Worm (Caenorhabditis elegans) whole organism, mixed stage, embryonic: ENCODE data around the gene srg-22.

ENCODE experiments used
- bed-3 ChIP-seq: fragments of 200-800 bp; sonication (Bioruptor generic); optimal IDR thresholded peaks from 3 replicates; lab custom pipeline; 2018; ENCODE audit warnings: mild to moderate bottlenecking, missing genetic modification characterization, moderate library complexity, missing compliant biosample characterization
- blmp-1 ChIP-seq: fragments of 150-350 bp; optimal IDR thresholded peaks from 2 replicates; lab custom pipeline; 2014; ENCODE audit warnings: missing biosample characterization, missing genetic modification characterization
- ceh-43 ChIP-seq: fragments of 200-800 bp; sonication (Bioruptor generic); optimal IDR thresholded peaks from 2 replicates; lab custom pipeline; 2018; ENCODE audit warnings: mild to moderate bottlenecking, missing genetic modification characterization, moderate library complexity, missing compliant biosample characterization
- ceh-83 ChIP-seq: fragments of 200-800 bp; sonication (Bioruptor generic); optimal IDR thresholded peaks from 2 replicates; lab custom pipeline; 2018; ENCODE audit warnings: mild to moderate bottlenecking, missing genetic modification characterization, missing compliant biosample characterization
- ces-1 ChIP-seq: fragments of 150-350 bp; optimal IDR thresholded peaks from 2 replicates; lab custom pipeline; 2014; ENCODE audit warnings: missing biosample characterization, missing genetic modification reagents, missing genetic modification characterization
- drap-1 ChIP-seq: fragments of 200-800 bp; sonication (Bioruptor generic); optimal IDR thresholded peaks from 3 replicates; lab custom pipeline; 2018; ENCODE audit warnings: mild to moderate bottlenecking, missing genetic modification characterization, missing compliant biosample characterization
- elt-1 ChIP-seq: sonication (generic microtip); optimal IDR thresholded peaks from 2 replicates; lab custom pipeline; 2017; ENCODE audit warnings: missing genetic modification characterization, mild to moderate bottlenecking, missing compliant biosample characterization, antibody characterized with exemption, moderate library complexity, borderline replicate concordance; ENCODE audit not compliant: insufficient read depth
- elt-3 ChIP-seq: fragments of 150-350 bp; optimal IDR thresholded peaks from 2 replicates; lab custom pipeline; 2014; ENCODE audit warnings: missing biosample characterization, missing genetic modification characterization
- flh-1 ChIP-seq: fragments of 200-800 bp; sonication (Bioruptor generic); optimal IDR thresholded peaks from 2 replicates; lab custom pipeline; 2018; ENCODE audit warnings: mild to moderate bottlenecking, missing genetic modification characterization, moderate library complexity, missing compliant biosample characterization
- lin-32 ChIP-seq: fragments of 200-800 bp; sonication (Bioruptor generic); optimal IDR thresholded peaks from 2 replicates; lab custom pipeline; 2018; ENCODE audit warnings: mild to moderate bottlenecking, missing genetic modification characterization, missing compliant biosample characterization
- lsy-2 ChIP-seq: fragments of 150-350 bp; optimal IDR thresholded peaks from 2 replicates; lab custom pipeline; 2014; ENCODE audit warnings: missing biosample characterization, missing genetic modification characterization
- mab-5 ChIP-seq: fragments of 150-350 bp; optimal IDR thresholded peaks from 2 replicates; lab custom pipeline; 2014; ENCODE audit warnings: missing biosample characterization, missing genetic modification characterization
- mep-1 ChIP-seq: fragments of 150-350 bp; optimal IDR thresholded peaks from 2 replicates; lab custom pipeline; 2017; ENCODE audit warnings: missing biosample characterization, missing genetic modification reagents, missing genetic modification characterization, inconsistent platforms
- mls-2 ChIP-seq: sonication (generic microtip); optimal IDR thresholded peaks from 2 replicates; lab custom pipeline; 2016; ENCODE audit warnings: mild to moderate bottlenecking, missing genetic modification characterization, moderate library complexity, missing compliant biosample characterization
- nhr-12 ChIP-seq: fragments of 150-350 bp; optimal IDR thresholded peaks from 2 replicates; lab custom pipeline; 2014; ENCODE audit warnings: missing biosample characterization, missing genetic modification characterization
- nhr-2 ChIP-seq: fragments of 150-350 bp; optimal IDR thresholded peaks from 2 replicates; lab custom pipeline; 2014; ENCODE audit warnings: missing biosample characterization, missing genetic modification characterization
- nhr-237 ChIP-seq: fragments of 150-350 bp; optimal IDR thresholded peaks from 2 replicates; lab custom pipeline; 2014; ENCODE audit warnings: missing biosample characterization, missing genetic modification characterization
- nhr-28 ChIP-seq: fragments of 150-350 bp; optimal IDR thresholded peaks from 2 replicates; lab custom pipeline; 2014; ENCODE audit warnings: missing biosample characterization, missing genetic modification characterization
- nhr-76 ChIP-seq: sonication (generic microtip); optimal IDR thresholded peaks from 2 replicates; lab custom pipeline; 2017; ENCODE audit warnings: missing biosample characterization, missing genetic modification characterization
- pha-4 ChIP-seq: fragments of 150-350 bp; optimal IDR thresholded peaks from 2 replicates; lab custom pipeline; 2018; ENCODE audit warnings: missing biosample characterization, missing genetic modification reagents, missing genetic modification characterization
- sem-2 ChIP-seq: fragments of 200-800 bp; sonication (Bioruptor generic); optimal IDR thresholded peaks from 2 replicates; lab custom pipeline; 2018; ENCODE audit warnings: mild to moderate bottlenecking, missing genetic modification characterization, missing compliant biosample characterization
- snpc-4 ChIP-seq: fragments of 150-350 bp; optimal IDR thresholded peaks from 2 replicates; lab custom pipeline; 2014; ENCODE audit warnings: missing biosample characterization, missing genetic modification characterization
- sptf-1 ChIP-seq: sonication (generic microtip); optimal IDR thresholded peaks from 2 replicates; lab custom pipeline; 2017; ENCODE audit warnings: mild to moderate bottlenecking, missing genetic modification characterization, moderate library complexity, missing compliant biosample characterization
- tbx-8 ChIP-seq: fragments of 200-800 bp; sonication (Bioruptor generic); optimal IDR thresholded peaks from 2 replicates; lab custom pipeline; 2018; ENCODE audit warnings: mild to moderate bottlenecking, missing genetic modification characterization, moderate library complexity, missing compliant biosample characterization
- unc-120 ChIP-seq: sonication (generic microtip); optimal IDR thresholded peaks from 2 replicates; lab custom pipeline; 2017; ENCODE audit warnings: missing genetic modification characterization, missing compliant biosample characterization; ENCODE audit not compliant: poor library complexity, severe bottlenecking
- unc-62 ChIP-seq: fragments of 150-350 bp; optimal IDR thresholded peaks from 2 replicates; lab custom pipeline; 2014; ENCODE audit warnings: missing biosample characterization, missing genetic modification reagents, missing genetic modification characterization
- zip-8 ChIP-seq: fragments of 150-350 bp; optimal IDR thresholded peaks from 2 replicates; lab custom pipeline; 2014; ENCODE audit warnings: missing biosample characterization, missing genetic modification characterization
- ztf-11 ChIP-seq: fragments of 150-350 bp; optimal IDR thresholded peaks from 2 replicates; lab custom pipeline; 2014; ENCODE audit warnings: missing biosample characterization, missing genetic modification characterization

Gene srg-22

DNA sequence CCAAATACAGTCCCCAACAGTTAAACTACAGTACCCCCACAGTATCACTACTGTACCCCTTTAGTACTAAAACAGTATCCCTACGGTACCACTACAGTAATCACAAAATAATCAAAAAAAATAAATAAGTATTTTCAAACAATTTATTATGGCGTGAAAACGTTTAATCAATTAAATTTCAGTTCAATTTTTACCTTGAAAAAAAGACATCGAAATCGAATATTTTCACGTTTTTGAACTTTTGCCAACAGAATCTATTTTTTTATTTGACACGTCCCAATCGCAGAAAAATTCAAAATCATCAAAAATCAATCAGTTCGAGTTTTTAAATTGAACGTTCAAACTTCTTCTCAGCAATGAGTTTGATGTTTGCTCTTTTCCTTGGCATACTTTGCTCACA lies 20.7 kb upstream of the srg-22 start, which contains the start of gene clec-123:
Gene clec-123 (plus strand): TSS at position 301 of the 400 bp plus-strand sequence.
- TF ChIP-seq elt-3, result no peak
- TF ChIP-seq unc-62 (GFP tag; lab: Kevin White, UChicago), result no peak
- no peak for TF ChIP-seq nhr-28 (tag; lab: Kevin White, UChicago)
- TF ChIP-seq elt-1 (tag; lab: Kevin White, UChicago), result no peak
- no peak for TF ChIP-seq ceh-83 (GFP tag; lab: Kevin White, UChicago)
- no peak for TF ChIP-seq tbx-8
- no peak for TF ChIP-seq ces-1
- TF ChIP-seq ceh-43 (GFP tag; lab: Kevin White, UChicago), result no peak
- no peak for TF ChIP-seq mep-1 (tag; lab: Kevin White, UChicago)
- no peak for TF ChIP-seq nhr-237 (tag; lab: Kevin White, UChicago)
- no peak for TF ChIP-seq zip-8 (tag; lab: Kevin White, UChicago)
- no peak for TF ChIP-seq ztf-11 (tag; lab: Kevin White, UChicago)
- no peak for TF ChIP-seq lsy-2
- TF ChIP-seq flh-1, result no peak
- TF ChIP-seq snpc-4 (tag; lab: Kevin White, UChicago), result no peak
- no peak for TF ChIP-seq sem-2 (GFP tag; lab: Kevin White, UChicago)
- TF ChIP-seq mls-2 (tag; lab: Kevin White, UChicago), result no peak
- TF ChIP-seq drap-1 (GFP tag; lab: Kevin White, UChicago), result no peak
- no peak for TF ChIP-seq mab-5 (tag; lab: Kevin White, UChicago)
- TF ChIP-seq, all 35 proteins: peak for 0

DNA sequence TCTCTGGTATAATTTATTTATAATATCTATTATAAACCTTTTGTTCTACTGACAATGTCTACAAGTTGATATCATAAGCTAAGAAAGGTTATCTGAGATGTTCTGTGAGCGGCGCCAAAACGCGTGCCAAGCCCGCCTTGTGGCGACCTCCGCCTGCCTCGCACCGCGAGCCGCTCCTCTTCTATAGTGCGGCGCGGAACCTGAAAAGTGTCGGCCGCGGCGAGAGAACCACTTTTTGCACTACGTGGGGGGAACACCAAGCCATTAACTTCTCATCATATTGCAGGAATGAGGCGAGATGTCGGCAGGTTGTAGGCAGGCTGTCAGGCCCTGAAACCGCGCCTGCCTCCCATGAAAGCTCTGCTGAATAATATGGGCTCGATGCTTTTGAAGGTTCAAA lies 20.0 kb upstream of the srg-22 start:
- TF ChIP-seq lin-32 (GFP tag; lab: Kevin White, UChicago), result no peak
- no peak for TF ChIP-seq pha-4 (tag; lab: Kevin White, UChicago)
- no peak for TF ChIP-seq nhr-12 (tag; lab: Kevin White, UChicago)
- no peak for TF ChIP-seq sptf-1 (tag; lab: Kevin White, UChicago)
- no peak for TF ChIP-seq ces-1
- TF ChIP-seq elt-1 (tag; lab: Kevin White, UChicago), result no peak

DNA sequence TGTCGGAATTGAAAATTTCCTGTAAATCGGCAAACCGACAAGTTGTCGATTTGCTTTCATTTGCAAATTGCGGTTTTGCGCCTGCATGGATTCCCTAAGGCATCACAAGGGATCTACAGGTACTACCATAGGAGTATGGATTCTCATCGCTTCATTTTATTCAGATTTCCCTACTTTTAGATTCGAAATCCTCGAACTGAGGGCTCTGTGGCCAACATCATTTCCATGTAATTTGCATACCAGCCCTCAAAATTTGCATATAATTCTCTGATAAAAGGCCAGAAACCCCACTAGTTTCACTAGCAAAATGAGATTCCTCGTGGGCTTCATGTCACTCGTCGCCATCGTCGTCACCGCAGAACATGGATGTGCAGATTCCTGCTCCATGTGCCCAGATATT lies 19.1 kb upstream of the srg-22 start, which contains the start of gene Y25C1A.2:
Gene Y25C1A.2 (plus strand): TSS at position 301 of the 400 bp plus-strand sequence.
- TF ChIP-seq mep-1 (tag; lab: Kevin White, UChicago) (no peak), bed-3 (GFP tag; lab: Kevin White, UChicago) (no peak), mab-5 (tag; lab: Kevin White, UChicago) (no peak), drap-1 (GFP tag; lab: Kevin White, UChicago) (no peak), nhr-28 (tag; lab: Kevin White, UChicago) (no peak), blmp-1 (tag; lab: Kevin White, UChicago) (no peak), pha-4 (tag; lab: Kevin White, UChicago) (no peak), nhr-2 (tag; lab: Kevin White, UChicago) (no peak), unc-120 (tag; lab: Kevin White, UChicago) (no peak), snpc-4 (tag; lab: Kevin White, UChicago) (no peak)
- TF ChIP-seq, all 35 proteins: peak for 0

DNA sequence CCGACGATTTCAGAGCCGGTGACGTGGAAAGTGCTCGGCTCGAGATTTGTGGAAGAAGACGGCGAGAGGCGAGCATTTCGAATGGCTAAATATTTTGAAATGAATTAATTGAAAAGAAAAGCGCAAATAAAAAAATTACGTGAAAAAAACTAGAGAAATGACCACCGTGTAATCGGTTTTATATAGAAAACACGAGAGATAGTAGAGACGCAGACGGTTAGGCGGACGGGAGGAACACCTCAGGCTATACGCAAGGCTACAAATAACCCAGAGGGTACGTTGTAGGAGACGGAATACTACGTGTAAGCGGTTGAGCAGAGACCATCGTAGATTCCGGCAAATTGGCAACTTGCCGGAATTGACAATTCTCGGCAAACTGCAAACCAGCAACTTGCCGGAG lies 17.9 kb upstream of the srg-22 start, which contains the start of gene Y25C1A.13:
Gene Y25C1A.13 (minus strand): TSS at position 101 of the 400 bp plus-strand sequence.
- TF ChIP-seq nhr-237 (tag; lab: Kevin White, UChicago) (no peak), sem-2 (GFP tag; lab: Kevin White, UChicago) (no peak)

DNA sequence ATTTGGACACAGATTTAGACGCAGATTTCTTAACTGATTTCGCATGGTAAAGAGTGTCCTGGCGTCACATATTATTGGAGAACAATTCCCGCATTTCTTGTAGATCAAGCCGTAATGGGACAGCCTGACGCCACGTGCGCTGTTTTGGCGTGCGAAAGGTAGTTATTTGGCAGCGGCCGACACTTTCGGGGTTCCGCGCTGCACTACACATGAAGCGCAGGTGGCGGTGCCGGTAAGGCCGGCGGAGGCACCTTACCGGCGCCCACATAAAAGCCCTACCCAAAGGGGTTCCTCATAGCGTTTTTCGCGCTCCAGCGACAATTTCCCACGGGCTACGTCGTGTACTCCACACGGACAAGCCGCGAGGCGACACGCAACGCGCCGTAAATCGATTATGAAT lies 16.8 kb upstream of the srg-22 start:
- TF ChIP-seq ceh-43 (GFP tag; lab: Kevin White, UChicago) (no peak), unc-120 (tag; lab: Kevin White, UChicago) (no peak)
- TF ChIP-seq, all 35 proteins: peak for 0

DNA sequence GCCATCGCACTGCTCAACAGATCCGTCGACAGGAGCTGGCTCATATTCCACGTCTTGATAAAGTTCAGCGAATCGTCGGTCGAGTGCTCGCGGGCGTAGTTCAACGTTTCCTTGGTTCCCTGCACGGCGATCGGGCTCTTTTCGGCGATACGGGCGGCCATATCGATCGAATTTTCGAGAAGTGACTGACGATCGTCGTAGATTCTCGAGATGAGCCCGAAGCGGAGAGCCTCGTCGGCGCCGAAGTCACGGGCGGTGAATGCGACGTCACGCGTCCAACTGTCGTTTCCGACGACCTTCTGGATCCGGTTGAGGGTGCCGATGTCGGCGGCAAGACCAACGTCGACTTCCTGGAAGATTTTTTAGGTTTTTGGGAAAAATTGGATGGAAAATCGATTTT lies 16.3 kb upstream of the srg-22 start:
- no peak for TF ChIP-seq lsy-2
- no peak for TF ChIP-seq mep-1 (tag; lab: Kevin White, UChicago)
- TF ChIP-seq elt-3, result no peak
- no peak for TF ChIP-seq snpc-4 (tag; lab: Kevin White, UChicago)
- TF ChIP-seq nhr-28 (tag; lab: Kevin White, UChicago), result no peak
- no peak for TF ChIP-seq drap-1 (GFP tag; lab: Kevin White, UChicago)
- TF ChIP-seq tbx-8, result no peak
- TF ChIP-seq nhr-76 (tag; lab: Kevin White, UChicago), result no peak
- no peak for TF ChIP-seq sptf-1 (tag; lab: Kevin White, UChicago)
- no peak for TF ChIP-seq elt-1 (tag; lab: Kevin White, UChicago)
- TF ChIP-seq sem-2 (GFP tag; lab: Kevin White, UChicago), result no peak
- TF ChIP-seq pha-4 (tag; lab: Kevin White, UChicago), result no peak
- no peak for TF ChIP-seq unc-62 (GFP tag; lab: Kevin White, UChicago)
- TF ChIP-seq lin-32 (GFP tag; lab: Kevin White, UChicago), result no peak
